Worm (Caenorhabditis elegans) whole organism, L3 larva: ENCODE measurements around the gene col-115.

Experiments used
- aly-2 ChIP-seq: fragments of 150-350 bp; optimal IDR thresholded peaks from 2 replicates; lab custom pipeline; 2014; ENCODE audit warnings: missing biosample characterization, missing genetic modification characterization
- ama-1 ChIP-seq: fragments of 150-350 bp; optimal IDR thresholded peaks from 2 replicates; lab custom pipeline; 2018
- elt-1 ChIP-seq: fragments of 150-350 bp; optimal IDR thresholded peaks from 2 replicates; lab custom pipeline; 2014; ENCODE audit warnings: missing biosample characterization, missing genetic modification characterization
- nhr-25 ChIP-seq: sonication (generic microtip); optimal IDR thresholded peaks from 2 replicates; lab custom pipeline; 2017; ENCODE audit warnings: missing biosample characterization, missing genetic modification characterization
- nhr-28 ChIP-seq: fragments of 150-350 bp; optimal IDR thresholded peaks from 2 replicates; lab custom pipeline; 2014; ENCODE audit warnings: missing biosample characterization, missing genetic modification characterization
- nhr-67 ChIP-seq: fragments of 150-350 bp; optimal IDR thresholded peaks from 2 replicates; lab custom pipeline; 2014; ENCODE audit warnings: missing biosample characterization, missing genetic modification characterization
- pha-4 ChIP-seq: fragments of 150-350 bp; optimal IDR thresholded peaks from 2 replicates; lab custom pipeline; 2014; ENCODE audit warnings: missing biosample characterization, missing genetic modification reagents, missing genetic modification characterization
- unc-62 ChIP-seq: fragments of 150-350 bp; sonication (generic microtip); optimal IDR thresholded peaks from 4 replicates; lab custom pipeline; 2014; ENCODE audit warnings: missing biosample characterization, missing genetic modification reagents, missing genetic modification characterization

DNA sequence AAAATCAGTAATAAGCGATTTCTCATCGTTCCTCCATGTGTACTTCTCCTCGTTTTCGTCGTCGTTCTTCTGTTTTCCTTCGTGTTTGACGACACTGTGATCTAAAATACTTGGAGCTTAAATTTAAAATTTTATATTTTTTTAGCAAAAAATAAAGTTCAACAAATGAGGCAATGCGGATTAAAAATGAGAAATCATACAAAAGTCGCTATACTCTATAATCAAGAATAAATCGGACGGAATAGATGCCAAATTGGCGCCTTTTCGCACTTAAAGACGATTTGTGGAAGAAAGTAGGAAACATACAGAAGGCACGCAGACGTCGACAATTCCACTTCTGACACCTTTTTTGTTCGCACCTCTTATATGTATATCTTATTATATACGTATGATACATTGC lies 15.5 kb downstream of the col-115 start, which contains the start of gene rig-4:
- TF ChIP-seq ama-1 (no peak), nhr-67 (tag; lab: Kevin White, UChicago) (no peak), elt-1 (tag; lab: Kevin White, UChicago) (no peak), nhr-25 (tag; lab: Kevin White, UChicago) (no peak), nhr-28 (no peak), aly-2 (tag; lab: Kevin White, UChicago) (no peak), pha-4 (tag; lab: Kevin White, UChicago) (no peak), unc-62 (GFP tag; lab: Kevin White, UChicago) (no peak)
